Worm (Caenorhabditis elegans) whole organism, L4 larva: ENCODE results near the gene C13F10.8.
A peak's percentile ranks its signal among the peaks of the same experiment; 100 is the strongest.

ENCODE experiments used
- D1046.2 ChIP-seq: fragments of 200-800 bp; sonication (Bioruptor generic); IDR thresholded peaks from 2 replicates; pipeline ENCODE4 v1.3.6; 2022; ENCODE audit warnings: missing genetic modification characterization, missing compliant biosample characterization
- F26F4.8 ChIP-seq: fragments of 200-800 bp; sonication (Bioruptor generic); conservative IDR thresholded peaks from 2 replicates; pipeline ENCODE4 v1.3.6; 2022; ENCODE audit warnings: missing genetic modification characterization, missing compliant biosample characterization
- F37D6.2 ChIP-seq: sonication (generic microtip); optimal IDR thresholded peaks from 2 replicates; lab custom pipeline; 2016; ENCODE audit warnings: mild to moderate bottlenecking, missing genetic modification characterization, missing compliant biosample characterization
- F44E2.7 ChIP-seq: fragments of 200-800 bp; sonication (Bioruptor generic); IDR thresholded peaks from 2 replicates; pipeline ENCODE4 v2.1.2; 2022; ENCODE audit warnings: missing genetic modification characterization, missing compliant biosample characterization
- F49E8.2 ChIP-seq: sonication (generic microtip); optimal IDR thresholded peaks from 2 replicates; lab custom pipeline; 2016; ENCODE audit warnings: missing compliant biosample characterization, mild to moderate bottlenecking, missing genetic modification characterization, borderline replicate concordance
- Y48G9A.11 ChIP-seq: fragments of 200-800 bp; sonication (Bioruptor generic); IDR thresholded peaks from 2 replicates; pipeline ENCODE4 v1.3.6; 2022; ENCODE audit warnings: missing genetic modification reagents, missing genetic modification characterization, missing compliant biosample characterization
- aha-1 ChIP-seq: fragments of 150-350 bp; peaks from one replicate; lab custom pipeline; 2014; ENCODE audit warnings: missing biosample characterization, missing genetic modification characterization
- arid-1 ChIP-seq: fragments of 200-800 bp; sonication (Bioruptor generic); conservative IDR thresholded peaks from 2 replicates; pipeline ENCODE4 v1.3.6; 2022; ENCODE audit warnings: missing genetic modification reagents, missing genetic modification characterization, missing compliant biosample characterization
- ceh-32 ChIP-seq: sonication (generic microtip); optimal IDR thresholded peaks from 2 replicates; lab custom pipeline; 2016; ENCODE audit warnings: mild to moderate bottlenecking, missing genetic modification characterization, missing compliant biosample characterization; ENCODE audit not compliant: poor library complexity
- ceh-44 ChIP-seq: fragments of 200-800 bp; sonication (Bioruptor generic); IDR thresholded peaks from 2 replicates; pipeline ENCODE4 v1.3.6; 2022; ENCODE audit warnings: missing genetic modification reagents, missing genetic modification characterization, missing compliant biosample characterization
- cey-2 ChIP-seq: sonication (generic microtip); optimal IDR thresholded peaks from 3 replicates; lab custom pipeline; 2017; ENCODE audit warnings: missing genetic modification characterization, mild to moderate bottlenecking, missing compliant biosample characterization, antibody characterized with exemption, borderline replicate concordance; ENCODE audit not compliant: insufficient read depth
- dmd-6 ChIP-seq: fragments of 200-800 bp; sonication (Bioruptor generic); IDR thresholded peaks from 2 replicates; pipeline ENCODE4 v1.3.6; 2022; ENCODE audit warnings: missing genetic modification reagents, missing genetic modification characterization, missing compliant biosample characterization
- duxl-1 ChIP-seq: sonication (generic microtip); optimal IDR thresholded peaks from 2 replicates; lab custom pipeline; 2016; ENCODE audit warnings: mild to moderate bottlenecking, missing genetic modification characterization, moderate library complexity, missing compliant biosample characterization; ENCODE audit not compliant: poor library complexity
- fos-1 ChIP-seq: fragments of 150-350 bp; optimal IDR thresholded peaks from 2 replicates; lab custom pipeline; 2014; ENCODE audit warnings: missing biosample characterization, missing genetic modification characterization
- gei-8 ChIP-seq: fragments of 200-800 bp; sonication (Bioruptor generic); optimal IDR thresholded peaks from 2 replicates; lab custom pipeline; 2018; ENCODE audit warnings: mild to moderate bottlenecking, missing genetic modification characterization, missing compliant biosample characterization
- hlh-11 ChIP-seq: fragments of 200-800 bp; sonication (Bioruptor generic); optimal IDR thresholded peaks from 2 replicates; lab custom pipeline; 2018; ENCODE audit warnings: mild to moderate bottlenecking, missing genetic modification characterization, missing compliant biosample characterization
- hlh-30 ChIP-seq: sonication (generic microtip); optimal IDR thresholded peaks from 2 replicates; lab custom pipeline; 2017; ENCODE audit warnings: antibody characterized with exemption, mild to moderate bottlenecking, missing genetic modification characterization, missing compliant biosample characterization; ENCODE audit not compliant: insufficient read depth
- jun-1 ChIP-seq: fragments of 150-350 bp; optimal IDR thresholded peaks from 2 replicates; lab custom pipeline; 2014; ENCODE audit warnings: missing biosample characterization, missing genetic modification reagents, missing genetic modification characterization
- lin-1 ChIP-seq: fragments of 200-800 bp; sonication (Bioruptor generic); IDR thresholded peaks from 2 replicates; pipeline ENCODE4 v1.3.6; 2022; ENCODE audit warnings: missing genetic modification reagents, missing genetic modification characterization, missing compliant biosample characterization
- lin-39 ChIP-seq: fragments of 150-350 bp; optimal IDR thresholded peaks from 2 replicates; lab custom pipeline; 2014; ENCODE audit warnings: missing biosample characterization, missing genetic modification reagents, missing genetic modification characterization
- madf-5 ChIP-seq, 2 experiments: fragments of 200-800 bp; sonication (Bioruptor generic); IDR thresholded peaks; 2 replicates each; pipeline ENCODE4 v1.3.6; 2022; ENCODE audit warnings: missing compliant biosample characterization in 2 of 2, missing genetic modification characterization in 2 of 2
- mdl-1 ChIP-seq, 2 experiments: fragments of 150-350 bp in 1 of 2; sonication (generic microtip) in 1 of 2; optimal IDR thresholded peaks; 2 replicates each; lab custom pipeline; 2014 to 2017; ENCODE audit warnings: missing biosample characterization in 2 of 2, missing genetic modification characterization in 2 of 2
- mxl-3 ChIP-seq: fragments of 200-800 bp; sonication (Bioruptor generic); optimal IDR thresholded peaks from 2 replicates; lab custom pipeline; 2018; ENCODE audit warnings: mild to moderate bottlenecking, missing genetic modification characterization, missing compliant biosample characterization
- nhr-10 ChIP-seq: fragments of 150-350 bp; optimal IDR thresholded peaks from 2 replicates; lab custom pipeline; 2014; ENCODE audit warnings: missing biosample characterization, missing genetic modification characterization
- nhr-11 ChIP-seq: fragments of 150-350 bp; optimal IDR thresholded peaks from 2 replicates; lab custom pipeline; 2014; ENCODE audit warnings: missing biosample characterization, missing genetic modification characterization
- nhr-28 ChIP-seq: fragments of 150-350 bp; optimal IDR thresholded peaks from 2 replicates; lab custom pipeline; 2014; ENCODE audit warnings: missing biosample characterization, missing genetic modification characterization
- pha-4 ChIP-seq, 2 experiments: fragments of 150-350 bp in 1 of 2; fragments of 200-800 bp in 1 of 2; sonication (Bioruptor generic) in 1 of 2; IDR thresholded peaks in 1 of 2; optimal IDR thresholded peaks in 1 of 2; 2 replicates each; pipeline versions ENCODE4 v1.3.6 to Lab custom; 2014 to 2022; ENCODE audit warnings: missing genetic modification characterization in 2 of 2, missing genetic modification reagents in 2 of 2, missing biosample characterization in 1 of 2, missing compliant biosample characterization in 1 of 2
- pqm-1 ChIP-seq: sonication (generic microtip); optimal IDR thresholded peaks from 2 replicates; lab custom pipeline; 2017; ENCODE audit warnings: missing biosample characterization, missing genetic modification characterization
- skn-1 ChIP-seq: fragments of 150-350 bp; optimal IDR thresholded peaks from 2 replicates; lab custom pipeline; 2014; ENCODE audit warnings: missing biosample characterization, missing genetic modification characterization
- snpc-1.2 ChIP-seq: fragments of 200-800 bp; sonication (Bioruptor generic); IDR thresholded peaks from 2 replicates; pipeline ENCODE4 v1.3.6; 2022; ENCODE audit warnings: missing genetic modification reagents, missing genetic modification characterization, missing compliant biosample characterization
- snpc-4 ChIP-seq: fragments of 150-350 bp; optimal IDR thresholded peaks from 2 replicates; lab custom pipeline; 2014; ENCODE audit warnings: missing biosample characterization, missing genetic modification characterization
- spr-1 ChIP-seq: sonication (generic microtip); optimal IDR thresholded peaks from 2 replicates; lab custom pipeline; 2016; ENCODE audit warnings: mild to moderate bottlenecking, missing genetic modification characterization, missing compliant biosample characterization
- tra-1 ChIP-seq: fragments of 200-800 bp; sonication (Bioruptor generic); IDR thresholded peaks from 2 replicates; pipeline ENCODE4 v1.3.6; 2022; ENCODE audit warnings: missing genetic modification reagents, missing genetic modification characterization, missing compliant biosample characterization
- unc-62 ChIP-seq, 3 experiments: fragments of 150-350 bp in 1 of 3; sonication (generic microtip); optimal IDR thresholded peaks in 2 of 3; peaks in 1 of 3; 1 replicate in 1 of 3; 2 replicates in 2 of 3; lab custom pipeline; 2014 to 2017; ENCODE audit warnings: missing biosample characterization in 3 of 3, missing genetic modification characterization in 3 of 3, missing genetic modification reagents in 3 of 3, missing genotype in 1 of 3
- zfp-3 ChIP-seq: fragments of 200-800 bp; sonication (Bioruptor generic); conservative IDR thresholded peaks from 2 replicates; pipeline ENCODE4 v1.3.6; 2022; ENCODE audit warnings: missing genetic modification reagents, missing genetic modification characterization, missing compliant biosample characterization
- zip-11 ChIP-seq: fragments of 200-800 bp; sonication (Bioruptor generic); IDR thresholded peaks from 2 replicates; pipeline ENCODE4 v1.3.6; 2022; ENCODE audit warnings: missing genetic modification characterization, missing compliant biosample characterization
- ztf-11 ChIP-seq: fragments of 150-350 bp; optimal IDR thresholded peaks from 2 replicates; lab custom pipeline; 2014; ENCODE audit warnings: missing biosample characterization, missing genetic modification characterization

The C13F10.8 gene

ce11 chrV:7258965-7259364 is 38.1 kb upstream of the C13F10.8 start, which contains the start of gene C13A2.12:
C13A2.12 (plus strand) TSS chrV:7259265.
- TF ChIP-seq jun-1 (tag; lab: Kevin White, UChicago) (no peak), spr-1 (tag; lab: Kevin White, UChicago) (no peak), dmd-6 (GFP tag; lab: Robert Waterston, UW) (no peak), nhr-10 (no peak), nhr-11 (tag; lab: Kevin White, UChicago) (no peak), aha-1 (tag; lab: Kevin White, UChicago) (no peak), F26F4.8 (no peak), lin-1 (GFP tag; lab: Robert Waterston, UW) (no peak), hlh-30 (tag; lab: Kevin White, UChicago) (no peak), pqm-1 (tag; lab: Kevin White, UChicago) (no peak), snpc-1.2 (GFP tag; lab: Robert Waterston, UW) (no peak), D1046.2 (no peak), madf-5 (GFP tag; IDR thresholded peaks at IDR 0.05; lab: Robert Waterston, UW) (no peak), ceh-44 (no peak), nhr-28 (tag; lab: Kevin White, UChicago) (no peak), zip-11 (GFP tag; lab: Robert Waterston, UW) (no peak), hlh-11 (no peak), lin-39 (tag; lab: Kevin White, UChicago) (no peak), Y48G9A.11 (no peak), gei-8 (GFP tag; lab: Kevin White, UChicago) (no peak)
- TF ChIP-seq, all 104 proteins: peak for 0

- TF ChIP-seq duxl-1 (tag; lab: Kevin White, UChicago): no peak
- TF ChIP-seq jun-1 (tag; lab: Kevin White, UChicago): no peak
- no peak for TF ChIP-seq pqm-1 (tag; lab: Kevin White, UChicago)
- TF ChIP-seq zfp-3: no peak
- no peak for TF ChIP-seq lin-1 (GFP tag; lab: Robert Waterston, UW)
- no peak for TF ChIP-seq F49E8.2 (tag; lab: Kevin White, UChicago)
- no peak for TF ChIP-seq arid-1
- no peak for TF ChIP-seq tra-1
- TF ChIP-seq unc-62 (GFP tag; optimal IDR thresholded peaks at IDR 0.05 in 1 of 2; lab: Kevin White, UChicago): no peak
- TF ChIP-seq unc-62 (tag; optimal IDR thresholded peaks at IDR 0.05; lab: Kevin White, UChicago): no peak
- no peak for TF ChIP-seq snpc-4 (tag; lab: Kevin White, UChicago)
- TF ChIP-seq pha-4 (GFP tag; IDR thresholded peaks at IDR 0.05; lab: Robert Waterston, UW): no peak
- no peak for TF ChIP-seq pha-4 (tag; optimal IDR thresholded peaks at IDR 0.05; lab: Kevin White, UChicago)
- no peak for TF ChIP-seq ceh-32 (tag; lab: Kevin White, UChicago)
- TF ChIP-seq ztf-11 (tag; lab: Kevin White, UChicago): no peak
- no peak for TF ChIP-seq nhr-28 (tag; lab: Kevin White, UChicago)
- no peak for TF ChIP-seq F37D6.2 (tag; lab: Kevin White, UChicago)
- TF ChIP-seq skn-1: no peak
Observed at ce11 chrV:7255095-7255494, 34.3 kb upstream of the C13F10.8 start, which contains the start of gene C05C8.8. C05C8.8 (minus strand) TSS chrV:7255195.

ce11 chrV:7248227-7248953 is 27.6 kb upstream of the C13F10.8 start:
- TF ChIP-seq aha-1 (tag; lab: Kevin White, UChicago): peak; percentile 92
- no peak for TF ChIP-seq pqm-1 (tag; lab: Kevin White, UChicago)
- TF ChIP-seq unc-62 (GFP tag; optimal IDR thresholded peaks at IDR 0.05 in 1 of 2; lab: Kevin White, UChicago): peak in 1 of 2 experiments; percentile 95
- no peak for TF ChIP-seq unc-62 (tag; optimal IDR thresholded peaks at IDR 0.05; lab: Kevin White, UChicago)

- TF ChIP-seq cey-2 (tag; lab: Kevin White, UChicago) (no peak), madf-5 (GFP tag; IDR thresholded peaks at IDR 0.05; lab: Robert Waterston, UW) (no peak), unc-62 (GFP tag; optimal IDR thresholded peaks at IDR 0.05 in 1 of 2; lab: Kevin White, UChicago) (peak in 1 of 2 experiments; percentile 28), unc-62 (tag; optimal IDR thresholded peaks at IDR 0.05; lab: Kevin White, UChicago) (no peak), F44E2.7 (GFP tag; lab: Robert Waterston, UW) (no peak), snpc-1.2 (GFP tag; lab: Robert Waterston, UW) (no peak), fos-1 (tag; lab: Kevin White, UChicago) (no peak), mdl-1 (tag; optimal IDR thresholded peaks at IDR 0.05; lab: Kevin White, UChicago) (no peak), mxl-3 (GFP tag; lab: Kevin White, UChicago) (peak; percentile 21)
- TF ChIP-seq, all 104 proteins: peak for 2
Observed at ce11 chrV:7246951-7247350, 26.1 kb upstream of the C13F10.8 start, which contains the start of gene C05C8.7. C05C8.7 (minus strand) TSS chrV:7247050.
